Worm (Caenorhabditis elegans) whole organism, L4 larva: ENCODE results near the gene F10C1.9.

Experiments used
- F44E2.7 ChIP-seq: fragments of 200-800 bp; sonication (Bioruptor generic); IDR thresholded peaks from 2 replicates; pipeline ENCODE4 v2.1.2; 2022; ENCODE audit warnings: missing genetic modification characterization, missing compliant biosample characterization
- F49E8.2 ChIP-seq: sonication (generic microtip); optimal IDR thresholded peaks from 2 replicates; lab custom pipeline; 2016; ENCODE audit warnings: missing compliant biosample characterization, mild to moderate bottlenecking, missing genetic modification characterization, borderline replicate concordance
- T26A8.4 ChIP-seq: fragments of 200-800 bp; sonication (Bioruptor generic); IDR thresholded peaks from 2 replicates; pipeline ENCODE4 v1.3.6; 2022; ENCODE audit warnings: missing genetic modification characterization, missing compliant biosample characterization
- Y105C5A.15 ChIP-seq: fragments of 200-800 bp; sonication (Bioruptor generic); IDR thresholded peaks from 2 replicates; pipeline ENCODE4 v1.3.6; 2022; ENCODE audit warnings: missing genetic modification characterization, missing compliant biosample characterization
- Y48G9A.11 ChIP-seq: fragments of 200-800 bp; sonication (Bioruptor generic); IDR thresholded peaks from 2 replicates; pipeline ENCODE4 v1.3.6; 2022; ENCODE audit warnings: missing genetic modification reagents, missing genetic modification characterization, missing compliant biosample characterization
- Y5F2A.4 ChIP-seq: fragments of 200-800 bp; sonication (Bioruptor generic); optimal IDR thresholded peaks from 2 replicates; lab custom pipeline; 2018; ENCODE audit warnings: mild to moderate bottlenecking, missing genetic modification characterization, missing compliant biosample characterization
- aha-1 ChIP-seq: fragments of 150-350 bp; peaks from one replicate; lab custom pipeline; 2014; ENCODE audit warnings: missing biosample characterization, missing genetic modification characterization
- ama-1 ChIP-seq: fragments of 150-350 bp; optimal IDR thresholded peaks from 2 replicates; lab custom pipeline; 2014; ENCODE audit warnings: inconsistent platforms, mixed read lengths
- attf-4 ChIP-seq: sonication (generic microtip); optimal IDR thresholded peaks from 3 replicates; lab custom pipeline; 2017; ENCODE audit warnings: missing biosample characterization, missing genetic modification characterization
- ceh-20 ChIP-seq: fragments of 200-800 bp; sonication (Bioruptor generic); IDR thresholded peaks from 2 replicates; pipeline ENCODE4 v1.3.6; 2022; ENCODE audit warnings: missing genetic modification reagents, missing genetic modification characterization, missing compliant biosample characterization
- ceh-32 ChIP-seq: sonication (generic microtip); optimal IDR thresholded peaks from 2 replicates; lab custom pipeline; 2016; ENCODE audit warnings: mild to moderate bottlenecking, missing genetic modification characterization, missing compliant biosample characterization; ENCODE audit not compliant: poor library complexity
- ceh-62 ChIP-seq: sonication (generic microtip); optimal IDR thresholded peaks from 2 replicates; lab custom pipeline; 2017; ENCODE audit warnings: missing biosample characterization, missing genetic modification characterization
- cey-2 ChIP-seq: sonication (generic microtip); optimal IDR thresholded peaks from 3 replicates; lab custom pipeline; 2017; ENCODE audit warnings: missing genetic modification characterization, mild to moderate bottlenecking, missing compliant biosample characterization, antibody characterized with exemption, borderline replicate concordance; ENCODE audit not compliant: insufficient read depth
- ctbp-1 ChIP-seq: fragments of 200-800 bp; sonication (Bioruptor generic); IDR thresholded peaks from 2 replicates; pipeline ENCODE4 v1.3.6; 2022; ENCODE audit warnings: missing genetic modification reagents, missing genetic modification characterization, missing compliant biosample characterization
- dmd-8 ChIP-seq: fragments of 200-800 bp; sonication (Bioruptor generic); IDR thresholded peaks from 2 replicates; pipeline ENCODE4 v1.3.6; 2022; ENCODE audit warnings: missing genetic modification characterization, missing compliant biosample characterization
- dmd-9 ChIP-seq: fragments of 200-800 bp; sonication (Bioruptor generic); IDR thresholded peaks from 2 replicates; pipeline ENCODE4 v1.3.6; 2022; ENCODE audit warnings: missing genetic modification reagents, missing genetic modification characterization, missing compliant biosample characterization
- dpl-1 ChIP-seq: fragments of 150-350 bp; optimal IDR thresholded peaks from 2 replicates; lab custom pipeline; 2014; ENCODE audit warnings: missing biosample characterization, missing genetic modification reagents, missing genetic modification characterization
- dve-1 ChIP-seq: sonication (generic microtip); optimal IDR thresholded peaks from 2 replicates; lab custom pipeline; 2017; ENCODE audit warnings: antibody characterized with exemption, mild to moderate bottlenecking, missing genetic modification characterization, missing compliant biosample characterization; ENCODE audit not compliant: insufficient read depth
- egl-43 ChIP-seq: fragments of 200-800 bp; sonication (Bioruptor generic); IDR thresholded peaks from 2 replicates; pipeline ENCODE4 v1.3.6; 2022; ENCODE audit warnings: missing genetic modification reagents, missing genetic modification characterization, missing compliant biosample characterization
- fkh-10 ChIP-seq: fragments of 150-350 bp; optimal IDR thresholded peaks from 2 replicates; lab custom pipeline; 2014; ENCODE audit warnings: missing biosample characterization, missing genetic modification reagents, missing genetic modification characterization
- hlh-11 ChIP-seq: fragments of 200-800 bp; sonication (Bioruptor generic); optimal IDR thresholded peaks from 2 replicates; lab custom pipeline; 2018; ENCODE audit warnings: mild to moderate bottlenecking, missing genetic modification characterization, missing compliant biosample characterization
- hmg-1.1 ChIP-seq: fragments of 200-800 bp; sonication (Bioruptor generic); IDR thresholded peaks from 2 replicates; pipeline ENCODE4 v1.3.6; 2022; ENCODE audit warnings: missing genetic modification reagents, missing genetic modification characterization, missing compliant biosample characterization
- jun-1 ChIP-seq: fragments of 150-350 bp; optimal IDR thresholded peaks from 2 replicates; lab custom pipeline; 2014; ENCODE audit warnings: missing biosample characterization, missing genetic modification reagents, missing genetic modification characterization
- lim-7 ChIP-seq: fragments of 200-800 bp; sonication (Bioruptor generic); IDR thresholded peaks from 2 replicates; pipeline ENCODE4 v1.3.6; 2022; ENCODE audit warnings: missing genetic modification characterization, missing compliant biosample characterization
- lin-38 ChIP-seq: fragments of 200-800 bp; sonication (Bioruptor generic); IDR thresholded peaks from 2 replicates; pipeline ENCODE4 v1.3.6; 2022; ENCODE audit warnings: missing genetic modification reagents, missing genetic modification characterization, missing compliant biosample characterization
- madf-9 ChIP-seq: fragments of 200-800 bp; sonication (Bioruptor generic); conservative IDR thresholded peaks from 2 replicates; pipeline ENCODE4 v1.3.6; 2022; ENCODE audit warnings: missing genetic modification reagents, missing genetic modification characterization, missing compliant biosample characterization
- mdt-29 ChIP-seq: fragments of 200-800 bp; sonication (Bioruptor generic); IDR thresholded peaks from 2 replicates; pipeline ENCODE4 v1.3.6; 2022; ENCODE audit warnings: missing genetic modification reagents, missing genetic modification characterization, missing compliant biosample characterization
- nhr-10 ChIP-seq: fragments of 150-350 bp; optimal IDR thresholded peaks from 2 replicates; lab custom pipeline; 2014; ENCODE audit warnings: missing biosample characterization, missing genetic modification characterization
- nhr-237 ChIP-seq: sonication (generic microtip); optimal IDR thresholded peaks from 2 replicates; lab custom pipeline; 2017; ENCODE audit warnings: missing biosample characterization, missing genetic modification characterization
- nhr-41 ChIP-seq: fragments of 200-800 bp; sonication (Bioruptor generic); IDR thresholded peaks from 2 replicates; pipeline ENCODE4 v1.3.6; 2022; ENCODE audit warnings: missing genetic modification reagents, missing genetic modification characterization, missing compliant biosample characterization
- nhr-76 ChIP-seq: fragments of 150-350 bp; optimal IDR thresholded peaks from 2 replicates; lab custom pipeline; 2014; ENCODE audit warnings: missing biosample characterization, missing genetic modification characterization
- php-3 ChIP-seq: fragments of 200-800 bp; sonication (Bioruptor generic); IDR thresholded peaks from 2 replicates; pipeline ENCODE4 v1.3.6; 2022; ENCODE audit warnings: missing genetic modification reagents, missing genetic modification characterization, missing compliant biosample characterization
- pqm-1 ChIP-seq: sonication (generic microtip); optimal IDR thresholded peaks from 2 replicates; lab custom pipeline; 2017; ENCODE audit warnings: missing biosample characterization, missing genetic modification characterization
- rbr-2 ChIP-seq: sonication (generic microtip); optimal IDR thresholded peaks from 2 replicates; lab custom pipeline; 2016; ENCODE audit warnings: missing genotype, missing genetic modification characterization, missing compliant biosample characterization
- sdz-12 ChIP-seq: fragments of 200-800 bp; sonication (Bioruptor generic); optimal IDR thresholded peaks from 2 replicates; lab custom pipeline; 2018; ENCODE audit warnings: mild to moderate bottlenecking, missing genetic modification characterization, missing compliant biosample characterization
- snpc-1.2 ChIP-seq: fragments of 200-800 bp; sonication (Bioruptor generic); IDR thresholded peaks from 2 replicates; pipeline ENCODE4 v1.3.6; 2022; ENCODE audit warnings: missing genetic modification reagents, missing genetic modification characterization, missing compliant biosample characterization
- spr-1 ChIP-seq: sonication (generic microtip); optimal IDR thresholded peaks from 2 replicates; lab custom pipeline; 2016; ENCODE audit warnings: mild to moderate bottlenecking, missing genetic modification characterization, missing compliant biosample characterization
- spr-3 ChIP-seq: fragments of 200-800 bp; sonication (Bioruptor generic); optimal IDR thresholded peaks from 2 replicates; lab custom pipeline; 2018; ENCODE audit warnings: mild to moderate bottlenecking, missing genetic modification characterization, missing compliant biosample characterization
- zfp-2 ChIP-seq: sonication (generic microtip); optimal IDR thresholded peaks from 2 replicates; lab custom pipeline; 2016; ENCODE audit warnings: mild to moderate bottlenecking, missing genetic modification characterization, missing compliant biosample characterization
- zfp-3 ChIP-seq: fragments of 200-800 bp; sonication (Bioruptor generic); conservative IDR thresholded peaks from 2 replicates; pipeline ENCODE4 v1.3.6; 2022; ENCODE audit warnings: missing genetic modification reagents, missing genetic modification characterization, missing compliant biosample characterization
- zip-11 ChIP-seq: fragments of 200-800 bp; sonication (Bioruptor generic); IDR thresholded peaks from 2 replicates; pipeline ENCODE4 v1.3.6; 2022; ENCODE audit warnings: missing genetic modification characterization, missing compliant biosample characterization

Gene F10C1.9

DNA sequence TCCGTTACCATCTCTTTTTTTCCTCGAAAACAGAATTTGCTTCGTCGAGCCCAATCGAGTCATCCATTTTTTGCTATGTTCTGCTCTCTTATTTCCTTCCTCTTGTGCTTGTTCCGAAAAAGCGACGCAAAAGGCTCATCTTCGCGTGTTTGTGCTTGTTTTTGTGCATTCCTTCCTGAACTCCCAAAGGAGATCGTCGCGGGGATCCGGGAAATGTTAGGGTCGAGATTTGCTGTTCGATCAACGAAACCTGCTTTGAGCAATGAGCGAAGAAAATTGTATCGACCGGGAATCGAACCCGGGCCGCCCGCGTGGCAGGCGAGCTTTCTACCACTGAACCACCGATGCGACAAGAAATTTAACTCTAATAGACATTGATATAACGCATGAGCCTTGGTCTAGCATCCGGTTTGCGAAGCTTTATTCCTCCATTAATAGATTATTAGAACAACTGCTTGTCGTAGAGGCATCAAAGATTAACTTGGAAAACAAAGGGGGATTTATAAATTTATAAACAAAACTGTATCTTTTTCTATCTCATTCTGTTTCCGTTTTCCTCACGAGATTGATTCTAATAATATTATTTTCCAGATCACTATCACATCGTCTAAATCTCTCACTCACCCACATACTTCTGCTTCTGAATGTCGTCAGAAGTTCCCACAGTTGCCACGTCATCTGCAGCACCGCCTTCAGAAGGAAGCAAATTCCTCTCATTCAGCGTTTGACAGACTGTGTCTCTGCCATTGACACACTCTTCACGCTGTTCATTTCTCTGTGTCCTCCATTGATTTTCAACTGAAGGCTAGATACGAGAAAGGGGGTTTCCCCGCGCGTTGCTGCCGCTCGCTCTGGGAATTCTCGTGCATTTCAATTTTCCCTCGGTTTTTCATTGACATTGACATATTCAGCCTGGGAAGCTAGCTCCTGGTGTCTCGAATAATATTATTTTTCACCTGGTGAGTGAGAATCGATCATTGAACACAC lies 37.1 kb upstream of the F10C1.9 start, which contains the start of gene K05F1.6 (continued):
- TF ChIP-seq nhr-76 (tag; lab: Kevin White, UChicago) (no peak), snpc-1.2 (GFP tag; lab: Robert Waterston, UW) (peak; percentile 85), dve-1 (tag; lab: Kevin White, UChicago) (peak; percentile 69), attf-4 (tag; lab: Kevin White, UChicago) (no peak), sdz-12 (GFP tag; lab: Kevin White, UChicago) (peak; percentile 71), dmd-9 (GFP tag; lab: Robert Waterston, UW) (peak; percentile 60; the same call in 1 of the 2 replicates), nhr-237 (tag; lab: Kevin White, UChicago) (no peak), zfp-3 (GFP tag; lab: Robert Waterston, UW) (peak; percentile 80; the same call in 1 of the 2 replicates), F49E8.2 (tag; lab: Kevin White, UChicago) (peak; percentile 78), dpl-1 (GFP tag; lab: Kevin White, UChicago) (peak; percentile 12), ceh-62 (tag; lab: Kevin White, UChicago) (no peak), jun-1 (peak; percentile 73), spr-1 (tag; lab: Kevin White, UChicago) (peak; percentile 70), pqm-1 (no peak), spr-3 (GFP tag; lab: Kevin White, UChicago) (peak; percentile 84), lin-38 (GFP tag; lab: Robert Waterston, UW) (peak; percentile 79), dmd-8 (peak; percentile 93), Y48G9A.11 (peak; percentile 84), ceh-20 (GFP tag; lab: Robert Waterston, UW) (peak; percentile 66; the same call in 1 of the 2 replicates), ceh-32 (tag; lab: Kevin White, UChicago) (no peak), F44E2.7 (GFP tag; lab: Robert Waterston, UW) (0 out of 2 replicates have a peak, but pooled peaks have one; percentile 56), Y105C5A.15 (GFP tag; lab: Robert Waterston, UW) (0 out of 2 replicates have a peak, but pooled peaks have one; percentile 38), nhr-10 (tag; lab: Kevin White, UChicago) (no peak), cey-2 (no peak), php-3 (peak; percentile 65), madf-9 (GFP tag; lab: Robert Waterston, UW) (peak; percentile 38; the same call in 1 of the 2 replicates), hmg-1.1 (GFP tag; lab: Robert Waterston, UW) (peak; percentile 66), zip-11 (0 out of 2 replicates have a peak, but pooled peaks have one; percentile 37), Y5F2A.4 (GFP tag; lab: Kevin White, UChicago) (peak; percentile 83), aha-1 (tag; lab: Kevin White, UChicago) (peak; percentile 96), ama-1 (no peak), zfp-2 (tag; lab: Kevin White, UChicago) (peak; percentile 23), egl-43 (GFP tag; lab: Robert Waterston, UW) (no peak; the same call in 1 of the 2 replicates), nhr-41 (GFP tag; lab: Robert Waterston, UW) (peak; percentile 81), hlh-11 (tag; lab: Kevin White, UChicago) (peak; percentile 61), mdt-29 (peak; percentile 76), T26A8.4 (peak; percentile 80), rbr-2 (tag; lab: Kevin White, UChicago) (peak; percentile 78), ctbp-1 (GFP tag; lab: Robert Waterston, UW) (peak; percentile 66), fkh-10 (GFP tag; lab: Kevin White, UChicago) (no peak), lim-7 (GFP tag; lab: Robert Waterston, UW) (peak; percentile 79)
- TF ChIP-seq, all 104 proteins: peak for 66
